Worm (Caenorhabditis elegans) whole organism, L4 larva: ENCODE data around the gene acbp-4.

Source experiments
- F10B5.3 ChIP-seq: sonication (generic microtip); optimal IDR thresholded peaks from 2 replicates; lab custom pipeline; 2016; ENCODE audit warnings: mild to moderate bottlenecking, missing genetic modification characterization, missing compliant biosample characterization
- F37D6.2 ChIP-seq: sonication (generic microtip); optimal IDR thresholded peaks from 2 replicates; lab custom pipeline; 2016; ENCODE audit warnings: mild to moderate bottlenecking, missing genetic modification characterization, missing compliant biosample characterization
- R02D3.7 ChIP-seq: fragments of 150-350 bp; sonication (generic microtip); optimal IDR thresholded peaks from 3 replicates; lab custom pipeline; 2014; ENCODE audit warnings: missing biosample characterization, missing genetic modification characterization
- T20F7.1 ChIP-seq: fragments of 200-800 bp; sonication (Bioruptor generic); optimal IDR thresholded peaks from 2 replicates; lab custom pipeline; 2018; ENCODE audit warnings: mild to moderate bottlenecking, missing genetic modification characterization, missing compliant biosample characterization
- Y105C5A.15 ChIP-seq: fragments of 200-800 bp; sonication (Bioruptor generic); IDR thresholded peaks from 2 replicates; pipeline ENCODE4 v1.3.6; 2022; ENCODE audit warnings: missing genetic modification characterization, missing compliant biosample characterization
- ZK546.5 ChIP-seq, 2 experiments: sonication (generic microtip); optimal IDR thresholded peaks; 2 replicates each; lab custom pipeline; 2017; ENCODE audit warnings: missing biosample characterization in 2 of 2, missing genetic modification characterization in 2 of 2
- aly-2 ChIP-seq: sonication (generic microtip); optimal IDR thresholded peaks from 2 replicates; lab custom pipeline; 2018; ENCODE audit warnings: missing biosample characterization, missing genetic modification characterization
- ama-1 ChIP-seq: fragments of 150-350 bp; optimal IDR thresholded peaks from 2 replicates; lab custom pipeline; 2014; ENCODE audit warnings: inconsistent platforms, mixed read lengths
- arid-1 ChIP-seq: fragments of 200-800 bp; sonication (Bioruptor generic); conservative IDR thresholded peaks from 2 replicates; pipeline ENCODE4 v1.3.6; 2022; ENCODE audit warnings: missing genetic modification reagents, missing genetic modification characterization, missing compliant biosample characterization
- ceh-20 ChIP-seq: fragments of 200-800 bp; sonication (Bioruptor generic); IDR thresholded peaks from 2 replicates; pipeline ENCODE4 v1.3.6; 2022; ENCODE audit warnings: missing genetic modification reagents, missing genetic modification characterization, missing compliant biosample characterization
- ceh-32 ChIP-seq: sonication (generic microtip); optimal IDR thresholded peaks from 2 replicates; lab custom pipeline; 2016; ENCODE audit warnings: mild to moderate bottlenecking, missing genetic modification characterization, missing compliant biosample characterization; ENCODE audit not compliant: poor library complexity
- ctbp-1 ChIP-seq: fragments of 200-800 bp; sonication (Bioruptor generic); IDR thresholded peaks from 2 replicates; pipeline ENCODE4 v1.3.6; 2022; ENCODE audit warnings: missing genetic modification reagents, missing genetic modification characterization, missing compliant biosample characterization
- daf-16 ChIP-seq, 3 experiments: sonication (generic microtip); optimal IDR thresholded peaks; 2 replicates each; lab custom pipeline; 2016 to 2017; ENCODE audit warnings: missing genetic modification characterization in 3 of 3, missing genetic modification reagents in 3 of 3, mild to moderate bottlenecking in 2 of 3, missing compliant biosample characterization in 2 of 3, missing biosample characterization in 1 of 3, moderate library complexity in 1 of 3
- daf-19 ChIP-seq: fragments of 200-800 bp; sonication (Bioruptor generic); conservative IDR thresholded peaks from 2 replicates; pipeline ENCODE4 v1.3.6; 2022; ENCODE audit warnings: missing genetic modification characterization, missing compliant biosample characterization
- dpl-1 ChIP-seq: fragments of 150-350 bp; optimal IDR thresholded peaks from 2 replicates; lab custom pipeline; 2014; ENCODE audit warnings: missing biosample characterization, missing genetic modification reagents, missing genetic modification characterization
- dve-1 ChIP-seq: sonication (generic microtip); optimal IDR thresholded peaks from 2 replicates; lab custom pipeline; 2017; ENCODE audit warnings: antibody characterized with exemption, mild to moderate bottlenecking, missing genetic modification characterization, missing compliant biosample characterization; ENCODE audit not compliant: insufficient read depth
- egl-27 ChIP-seq: sonication (generic microtip); optimal IDR thresholded peaks from 3 replicates; lab custom pipeline; 2017; ENCODE audit warnings: missing biosample characterization, missing genetic modification reagents, missing genetic modification characterization
- gei-8 ChIP-seq: fragments of 200-800 bp; sonication (Bioruptor generic); optimal IDR thresholded peaks from 2 replicates; lab custom pipeline; 2018; ENCODE audit warnings: mild to moderate bottlenecking, missing genetic modification characterization, missing compliant biosample characterization
- hif-1 ChIP-seq, 2 experiments: sonication (generic microtip); optimal IDR thresholded peaks; 2 replicates each; lab custom pipeline; 2016 to 2017; ENCODE audit warnings: missing compliant biosample characterization in 2 of 2, missing genetic modification characterization in 2 of 2, missing genetic modification reagents in 2 of 2, missing genotype in 2 of 2, mild to moderate bottlenecking in 1 of 2
- hlh-11 ChIP-seq: fragments of 200-800 bp; sonication (Bioruptor generic); optimal IDR thresholded peaks from 2 replicates; lab custom pipeline; 2018; ENCODE audit warnings: mild to moderate bottlenecking, missing genetic modification characterization, missing compliant biosample characterization
- hlh-30 ChIP-seq: sonication (generic microtip); optimal IDR thresholded peaks from 2 replicates; lab custom pipeline; 2017; ENCODE audit warnings: antibody characterized with exemption, mild to moderate bottlenecking, missing genetic modification characterization, missing compliant biosample characterization; ENCODE audit not compliant: insufficient read depth
- lin-13 ChIP-seq: fragments of 150-350 bp; optimal IDR thresholded peaks from 2 replicates; lab custom pipeline; 2014; ENCODE audit warnings: missing biosample characterization, missing genetic modification reagents, missing genetic modification characterization
- lin-29 ChIP-seq: fragments of 200-800 bp; sonication (Bioruptor generic); IDR thresholded peaks from 2 replicates; pipeline ENCODE4 v1.3.6; 2022; ENCODE audit warnings: missing genetic modification reagents, missing genetic modification characterization, missing compliant biosample characterization
- lin-38 ChIP-seq: fragments of 200-800 bp; sonication (Bioruptor generic); IDR thresholded peaks from 2 replicates; pipeline ENCODE4 v1.3.6; 2022; ENCODE audit warnings: missing genetic modification reagents, missing genetic modification characterization, missing compliant biosample characterization
- lsy-2 ChIP-seq, 2 experiments: fragments of 150-350 bp in 1 of 2; sonication (generic microtip) in 1 of 2; optimal IDR thresholded peaks; 2 replicates each; lab custom pipeline; 2014 to 2017; ENCODE audit warnings: missing biosample characterization in 2 of 2, missing genetic modification characterization in 2 of 2
- mdl-1 ChIP-seq, 2 experiments: fragments of 150-350 bp in 1 of 2; sonication (generic microtip) in 1 of 2; optimal IDR thresholded peaks; 2 replicates each; lab custom pipeline; 2014 to 2017; ENCODE audit warnings: missing biosample characterization in 2 of 2, missing genetic modification characterization in 2 of 2
- mdt-29 ChIP-seq: fragments of 200-800 bp; sonication (Bioruptor generic); IDR thresholded peaks from 2 replicates; pipeline ENCODE4 v1.3.6; 2022; ENCODE audit warnings: missing genetic modification reagents, missing genetic modification characterization, missing compliant biosample characterization
- mep-1 ChIP-seq: fragments of 150-350 bp; sonication (generic microtip); optimal IDR thresholded peaks from 3 replicates; lab custom pipeline; 2014; ENCODE audit warnings: missing biosample characterization, missing genetic modification characterization
- mes-2 ChIP-seq: sonication (generic microtip); optimal IDR thresholded peaks from 2 replicates; lab custom pipeline; 2016; ENCODE audit warnings: missing genotype, mild to moderate bottlenecking, missing genetic modification characterization, missing compliant biosample characterization; ENCODE audit not compliant: poor library complexity, severe bottlenecking
- nhr-11 ChIP-seq: fragments of 150-350 bp; optimal IDR thresholded peaks from 2 replicates; lab custom pipeline; 2014; ENCODE audit warnings: missing biosample characterization, missing genetic modification characterization
- nhr-28 ChIP-seq: fragments of 150-350 bp; optimal IDR thresholded peaks from 2 replicates; lab custom pipeline; 2014; ENCODE audit warnings: missing biosample characterization, missing genetic modification characterization
- nhr-48 ChIP-seq: sonication (generic microtip); optimal IDR thresholded peaks from 2 replicates; lab custom pipeline; 2016; ENCODE audit warnings: mild to moderate bottlenecking, missing genetic modification characterization, missing compliant biosample characterization
- nhr-6 ChIP-seq: fragments of 150-350 bp; optimal IDR thresholded peaks from 2 replicates; lab custom pipeline; 2014; ENCODE audit warnings: missing biosample characterization, missing genetic modification characterization
- nhr-77 ChIP-seq: fragments of 150-350 bp; optimal IDR thresholded peaks from 2 replicates; lab custom pipeline; 2014; ENCODE audit warnings: missing biosample characterization, missing genetic modification characterization
- pha-4 ChIP-seq, 2 experiments: fragments of 150-350 bp in 1 of 2; fragments of 200-800 bp in 1 of 2; sonication (Bioruptor generic) in 1 of 2; IDR thresholded peaks in 1 of 2; optimal IDR thresholded peaks in 1 of 2; 2 replicates each; pipeline versions ENCODE4 v1.3.6 to Lab custom; 2014 to 2022; ENCODE audit warnings: missing genetic modification characterization in 2 of 2, missing genetic modification reagents in 2 of 2, missing biosample characterization in 1 of 2, missing compliant biosample characterization in 1 of 2
- rbr-2 ChIP-seq: sonication (generic microtip); optimal IDR thresholded peaks from 2 replicates; lab custom pipeline; 2016; ENCODE audit warnings: missing genotype, missing genetic modification characterization, missing compliant biosample characterization
- sdz-12 ChIP-seq: fragments of 200-800 bp; sonication (Bioruptor generic); optimal IDR thresholded peaks from 2 replicates; lab custom pipeline; 2018; ENCODE audit warnings: mild to moderate bottlenecking, missing genetic modification characterization, missing compliant biosample characterization
- skn-1 ChIP-seq: fragments of 150-350 bp; optimal IDR thresholded peaks from 2 replicates; lab custom pipeline; 2014; ENCODE audit warnings: missing biosample characterization, missing genetic modification characterization
- snpc-4 ChIP-seq: fragments of 150-350 bp; optimal IDR thresholded peaks from 2 replicates; lab custom pipeline; 2014; ENCODE audit warnings: missing biosample characterization, missing genetic modification characterization
- spr-1 ChIP-seq: sonication (generic microtip); optimal IDR thresholded peaks from 2 replicates; lab custom pipeline; 2016; ENCODE audit warnings: mild to moderate bottlenecking, missing genetic modification characterization, missing compliant biosample characterization
- unc-39 ChIP-seq: sonication (generic microtip); optimal IDR thresholded peaks from 2 replicates; lab custom pipeline; 2017; ENCODE audit warnings: missing biosample characterization, missing genetic modification characterization
- unc-62 ChIP-seq, 3 experiments: fragments of 150-350 bp in 1 of 3; sonication (generic microtip); optimal IDR thresholded peaks in 2 of 3; peaks in 1 of 3; 1 replicate in 1 of 3; 2 replicates in 2 of 3; lab custom pipeline; 2014 to 2017; ENCODE audit warnings: missing biosample characterization in 3 of 3, missing genetic modification characterization in 3 of 3, missing genetic modification reagents in 3 of 3, missing genotype in 1 of 3

The acbp-4 gene

ce11 chrIII:7358627-7359026 lies 49.7 kb upstream of the acbp-4 start (continued):
- TF ChIP-seq F10B5.3 (tag; lab: Kevin White, UChicago) (no peak), nhr-28 (tag; lab: Kevin White, UChicago) (peak; percentile 63), unc-39 (tag; lab: Kevin White, UChicago) (no peak), lin-13 (GFP tag; lab: Kevin White, UChicago) (peak; percentile 32), ceh-20 (GFP tag; lab: Robert Waterston, UW) (0 out of 2 replicates have a peak, but pooled peaks have one; percentile 42), mes-2 (tag; lab: Kevin White, UChicago) (no peak), mep-1 (peak; percentile 36), dpl-1 (no peak), spr-1 (tag; lab: Kevin White, UChicago) (no peak), unc-62 (GFP tag; optimal IDR thresholded peaks at IDR 0.05 in 1 of 2; lab: Kevin White, UChicago) (no peak), unc-62 (tag; optimal IDR thresholded peaks at IDR 0.05; lab: Kevin White, UChicago) (no peak), nhr-48 (tag; lab: Kevin White, UChicago) (no peak), nhr-77 (tag; lab: Kevin White, UChicago) (no peak), daf-19 (GFP tag; lab: Robert Waterston, UW) (no peak), aly-2 (no peak), skn-1 (no peak), arid-1 (no peak), mdt-29 (GFP tag; lab: Robert Waterston, UW) (no peak), lin-38 (GFP tag; lab: Robert Waterston, UW) (no peak), ceh-32 (tag; lab: Kevin White, UChicago) (no peak), snpc-4 (tag; lab: Kevin White, UChicago) (no peak)

- no peak for TF ChIP-seq ZK546.5 (tag; optimal IDR thresholded peaks at IDR 0.05; lab: Kevin White, UChicago)
- TF ChIP-seq T20F7.1 (GFP tag; lab: Kevin White, UChicago): peak; percentile 54
- TF ChIP-seq mes-2 (tag; lab: Kevin White, UChicago): peak; percentile 71
- peak; percentile 56 for TF ChIP-seq lin-38 (GFP tag; lab: Robert Waterston, UW)
- no peak for TF ChIP-seq nhr-11
- no peak for TF ChIP-seq F37D6.2 (tag; lab: Kevin White, UChicago)
- TF ChIP-seq hlh-11 (tag; lab: Kevin White, UChicago): peak; percentile 4
- no peak for TF ChIP-seq gei-8 (GFP tag; lab: Kevin White, UChicago)
- TF ChIP-seq lsy-2 (tag; optimal IDR thresholded peaks at IDR 0.05; lab: Kevin White, UChicago): peak in 1 of 2 experiments; percentile 67
- no peak for TF ChIP-seq sdz-12 (GFP tag; lab: Kevin White, UChicago)
- peak in 1 of 2 experiments; percentile 81 for TF ChIP-seq unc-62 (GFP tag; optimal IDR thresholded peaks at IDR 0.05 in 1 of 2; lab: Kevin White, UChicago)
- TF ChIP-seq unc-62 (tag; optimal IDR thresholded peaks at IDR 0.05; lab: Kevin White, UChicago): no peak
- no peak for TF ChIP-seq daf-16 (GFP tag; optimal IDR thresholded peaks at IDR 0.05; lab: Kevin White, UChicago)
- peak; percentile 19 for TF ChIP-seq daf-16 (tag; optimal IDR thresholded peaks at IDR 0.05; lab: Kevin White, UChicago)
- TF ChIP-seq lin-29 (GFP tag; lab: Robert Waterston, UW): no peak
- TF ChIP-seq nhr-48 (tag; lab: Kevin White, UChicago): no peak
- no peak for TF ChIP-seq egl-27 (tag; lab: Kevin White, UChicago)
- TF ChIP-seq arid-1: no peak
- no peak for TF ChIP-seq rbr-2
- TF ChIP-seq nhr-28 (tag; lab: Kevin White, UChicago): peak; percentile 31
- no peak for TF ChIP-seq Y105C5A.15 (GFP tag; lab: Robert Waterston, UW)
- TF ChIP-seq ctbp-1 (GFP tag; lab: Robert Waterston, UW): 0 out of 2 replicates have a peak, but pooled peaks have one; percentile 15
- TF ChIP-seq spr-1 (tag; lab: Kevin White, UChicago): no peak
- TF ChIP-seq dve-1 (tag; lab: Kevin White, UChicago): peak; percentile 25
- TF ChIP-seq nhr-6 (tag; lab: Kevin White, UChicago): peak; percentile 28
- peak in 1 of 2 experiments; percentile 14 for TF ChIP-seq mdl-1 (tag; optimal IDR thresholded peaks at IDR 0.05; lab: Kevin White, UChicago)
- no peak for TF ChIP-seq ceh-20 (GFP tag; lab: Robert Waterston, UW)
- TF ChIP-seq R02D3.7 (tag; lab: Kevin White, UChicago): no peak
- TF ChIP-seq dpl-1: peak; percentile 62
- no peak for TF ChIP-seq pha-4 (GFP tag; IDR thresholded peaks at IDR 0.05; lab: Robert Waterston, UW)
- TF ChIP-seq pha-4 (tag; optimal IDR thresholded peaks at IDR 0.05; lab: Kevin White, UChicago): no peak
- peak; percentile 91 for TF ChIP-seq hlh-30 (tag; lab: Kevin White, UChicago)
- TF ChIP-seq hif-1 (tag; optimal IDR thresholded peaks at IDR 0.05; lab: Kevin White, UChicago): peak in 1 of 2 experiments; percentile 11
- TF ChIP-seq daf-19 (GFP tag; lab: Robert Waterston, UW): 0 out of 2 replicates have a peak, but pooled peaks have one; percentile 38
- no peak for TF ChIP-seq ama-1 (lab: Kevin White, UChicago)
Observed at ce11 chrIII:7357356-7357755, 48.4 kb upstream of the acbp-4 start, which contains the start of gene F08F8.10. F08F8.10 (minus strand) TSS chrIII:7357393.
